Worm (Caenorhabditis elegans) whole organism, L4 larva: Measurements from ENCODE around the gene F58B3.4.
A peak's percentile ranks its signal among the peaks of the same experiment; 100 is the strongest.

Source experiments
- D1046.2 ChIP-seq: fragments of 200-800 bp; sonication (Bioruptor generic); IDR thresholded peaks from 2 replicates; pipeline ENCODE4 v1.3.6; 2022; ENCODE audit warnings: missing genetic modification characterization, missing compliant biosample characterization
- F10B5.3 ChIP-seq: sonication (generic microtip); optimal IDR thresholded peaks from 2 replicates; lab custom pipeline; 2016; ENCODE audit warnings: mild to moderate bottlenecking, missing genetic modification characterization, missing compliant biosample characterization
- F44E2.7 ChIP-seq: fragments of 200-800 bp; sonication (Bioruptor generic); IDR thresholded peaks from 2 replicates; pipeline ENCODE4 v2.1.2; 2022; ENCODE audit warnings: missing genetic modification characterization, missing compliant biosample characterization
- F49E8.2 ChIP-seq: sonication (generic microtip); optimal IDR thresholded peaks from 2 replicates; lab custom pipeline; 2016; ENCODE audit warnings: missing compliant biosample characterization, mild to moderate bottlenecking, missing genetic modification characterization, borderline replicate concordance
- aha-1 ChIP-seq: fragments of 150-350 bp; peaks from one replicate; lab custom pipeline; 2014; ENCODE audit warnings: missing biosample characterization, missing genetic modification characterization
- attf-4 ChIP-seq: sonication (generic microtip); optimal IDR thresholded peaks from 3 replicates; lab custom pipeline; 2017; ENCODE audit warnings: missing biosample characterization, missing genetic modification characterization
- ceh-28 ChIP-seq: fragments of 150-350 bp; optimal IDR thresholded peaks from 2 replicates; lab custom pipeline; 2014; ENCODE audit warnings: missing biosample characterization, missing genetic modification reagents, missing genetic modification characterization
- ceh-62 ChIP-seq: sonication (generic microtip); optimal IDR thresholded peaks from 2 replicates; lab custom pipeline; 2017; ENCODE audit warnings: missing biosample characterization, missing genetic modification characterization
- ces-1 ChIP-seq: fragments of 150-350 bp; sonication (generic microtip); optimal IDR thresholded peaks from 4 replicates; lab custom pipeline; 2014; ENCODE audit warnings: missing biosample characterization, missing genetic modification reagents, missing genetic modification characterization
- ctbp-1 ChIP-seq: fragments of 200-800 bp; sonication (Bioruptor generic); IDR thresholded peaks from 2 replicates; pipeline ENCODE4 v1.3.6; 2022; ENCODE audit warnings: missing genetic modification reagents, missing genetic modification characterization, missing compliant biosample characterization
- daf-12 ChIP-seq: fragments of 150-350 bp; optimal IDR thresholded peaks from 2 replicates; lab custom pipeline; 2014; ENCODE audit warnings: missing biosample characterization, missing genetic modification reagents, missing genetic modification characterization
- daf-16 ChIP-seq, 3 experiments: sonication (generic microtip); optimal IDR thresholded peaks; 2 replicates each; lab custom pipeline; 2016 to 2017; ENCODE audit warnings: missing genetic modification characterization in 3 of 3, missing genetic modification reagents in 3 of 3, mild to moderate bottlenecking in 2 of 3, missing compliant biosample characterization in 2 of 3, missing biosample characterization in 1 of 3, moderate library complexity in 1 of 3
- daf-19 ChIP-seq: fragments of 200-800 bp; sonication (Bioruptor generic); conservative IDR thresholded peaks from 2 replicates; pipeline ENCODE4 v1.3.6; 2022; ENCODE audit warnings: missing genetic modification characterization, missing compliant biosample characterization
- dmd-9 ChIP-seq: fragments of 200-800 bp; sonication (Bioruptor generic); IDR thresholded peaks from 2 replicates; pipeline ENCODE4 v1.3.6; 2022; ENCODE audit warnings: missing genetic modification reagents, missing genetic modification characterization, missing compliant biosample characterization
- dpl-1 ChIP-seq: fragments of 150-350 bp; optimal IDR thresholded peaks from 2 replicates; lab custom pipeline; 2014; ENCODE audit warnings: missing biosample characterization, missing genetic modification reagents, missing genetic modification characterization
- dve-1 ChIP-seq: sonication (generic microtip); optimal IDR thresholded peaks from 2 replicates; lab custom pipeline; 2017; ENCODE audit warnings: antibody characterized with exemption, mild to moderate bottlenecking, missing genetic modification characterization, missing compliant biosample characterization; ENCODE audit not compliant: insufficient read depth
- egl-27 ChIP-seq: sonication (generic microtip); optimal IDR thresholded peaks from 3 replicates; lab custom pipeline; 2017; ENCODE audit warnings: missing biosample characterization, missing genetic modification reagents, missing genetic modification characterization
- egl-43 ChIP-seq: fragments of 200-800 bp; sonication (Bioruptor generic); IDR thresholded peaks from 2 replicates; pipeline ENCODE4 v1.3.6; 2022; ENCODE audit warnings: missing genetic modification reagents, missing genetic modification characterization, missing compliant biosample characterization
- fkh-10 ChIP-seq: fragments of 150-350 bp; optimal IDR thresholded peaks from 2 replicates; lab custom pipeline; 2014; ENCODE audit warnings: missing biosample characterization, missing genetic modification reagents, missing genetic modification characterization
- hif-1 ChIP-seq, 2 experiments: sonication (generic microtip); optimal IDR thresholded peaks; 2 replicates each; lab custom pipeline; 2016 to 2017; ENCODE audit warnings: missing compliant biosample characterization in 2 of 2, missing genetic modification characterization in 2 of 2, missing genetic modification reagents in 2 of 2, missing genotype in 2 of 2, mild to moderate bottlenecking in 1 of 2
- hmg-1.1 ChIP-seq: fragments of 200-800 bp; sonication (Bioruptor generic); IDR thresholded peaks from 2 replicates; pipeline ENCODE4 v1.3.6; 2022; ENCODE audit warnings: missing genetic modification reagents, missing genetic modification characterization, missing compliant biosample characterization
- jun-1 ChIP-seq: fragments of 150-350 bp; optimal IDR thresholded peaks from 2 replicates; lab custom pipeline; 2014; ENCODE audit warnings: missing biosample characterization, missing genetic modification reagents, missing genetic modification characterization
- lim-7 ChIP-seq: fragments of 200-800 bp; sonication (Bioruptor generic); IDR thresholded peaks from 2 replicates; pipeline ENCODE4 v1.3.6; 2022; ENCODE audit warnings: missing genetic modification characterization, missing compliant biosample characterization
- lin-15B ChIP-seq: fragments of 150-350 bp; sonication (generic microtip); optimal IDR thresholded peaks from 3 replicates; lab custom pipeline; 2014; ENCODE audit warnings: missing biosample characterization, missing genetic modification characterization
- lin-29 ChIP-seq: fragments of 200-800 bp; sonication (Bioruptor generic); IDR thresholded peaks from 2 replicates; pipeline ENCODE4 v1.3.6; 2022; ENCODE audit warnings: missing genetic modification reagents, missing genetic modification characterization, missing compliant biosample characterization
- lin-38 ChIP-seq: fragments of 200-800 bp; sonication (Bioruptor generic); IDR thresholded peaks from 2 replicates; pipeline ENCODE4 v1.3.6; 2022; ENCODE audit warnings: missing genetic modification reagents, missing genetic modification characterization, missing compliant biosample characterization
- lir-3 ChIP-seq: sonication (generic microtip); optimal IDR thresholded peaks from 2 replicates; lab custom pipeline; 2016; ENCODE audit warnings: mild to moderate bottlenecking, missing genetic modification characterization, missing compliant biosample characterization
- lsy-2 ChIP-seq, 2 experiments: fragments of 150-350 bp in 1 of 2; sonication (generic microtip) in 1 of 2; optimal IDR thresholded peaks; 2 replicates each; lab custom pipeline; 2014 to 2017; ENCODE audit warnings: missing biosample characterization in 2 of 2, missing genetic modification characterization in 2 of 2
- madf-5 ChIP-seq, 2 experiments: fragments of 200-800 bp; sonication (Bioruptor generic); IDR thresholded peaks; 2 replicates each; pipeline ENCODE4 v1.3.6; 2022; ENCODE audit warnings: missing compliant biosample characterization in 2 of 2, missing genetic modification characterization in 2 of 2
- mep-1 ChIP-seq: fragments of 150-350 bp; sonication (generic microtip); optimal IDR thresholded peaks from 3 replicates; lab custom pipeline; 2014; ENCODE audit warnings: missing biosample characterization, missing genetic modification characterization
- mes-2 ChIP-seq: sonication (generic microtip); optimal IDR thresholded peaks from 2 replicates; lab custom pipeline; 2016; ENCODE audit warnings: missing genotype, mild to moderate bottlenecking, missing genetic modification characterization, missing compliant biosample characterization; ENCODE audit not compliant: poor library complexity, severe bottlenecking
- nhr-102 ChIP-seq: sonication (generic microtip); optimal IDR thresholded peaks from 2 replicates; lab custom pipeline; 2016; ENCODE audit warnings: mild to moderate bottlenecking, missing genetic modification characterization, moderate library complexity, missing compliant biosample characterization
- nhr-11 ChIP-seq: fragments of 150-350 bp; optimal IDR thresholded peaks from 2 replicates; lab custom pipeline; 2014; ENCODE audit warnings: missing biosample characterization, missing genetic modification characterization
- nhr-28 ChIP-seq: fragments of 150-350 bp; optimal IDR thresholded peaks from 2 replicates; lab custom pipeline; 2014; ENCODE audit warnings: missing biosample characterization, missing genetic modification characterization
- pha-4 ChIP-seq, 2 experiments: fragments of 150-350 bp in 1 of 2; fragments of 200-800 bp in 1 of 2; sonication (Bioruptor generic) in 1 of 2; IDR thresholded peaks in 1 of 2; optimal IDR thresholded peaks in 1 of 2; 2 replicates each; pipeline versions ENCODE4 v1.3.6 to Lab custom; 2014 to 2022; ENCODE audit warnings: missing genetic modification characterization in 2 of 2, missing genetic modification reagents in 2 of 2, missing biosample characterization in 1 of 2, missing compliant biosample characterization in 1 of 2
- rbr-2 ChIP-seq: sonication (generic microtip); optimal IDR thresholded peaks from 2 replicates; lab custom pipeline; 2016; ENCODE audit warnings: missing genotype, missing genetic modification characterization, missing compliant biosample characterization
- saeg-2 ChIP-seq: fragments of 200-800 bp; sonication (Bioruptor generic); IDR thresholded peaks from 2 replicates; pipeline ENCODE4 v1.3.6; 2022; ENCODE audit warnings: missing genetic modification reagents, missing genetic modification characterization, missing compliant biosample characterization
- snpc-1.2 ChIP-seq: fragments of 200-800 bp; sonication (Bioruptor generic); IDR thresholded peaks from 2 replicates; pipeline ENCODE4 v1.3.6; 2022; ENCODE audit warnings: missing genetic modification reagents, missing genetic modification characterization, missing compliant biosample characterization
- spr-3 ChIP-seq: fragments of 200-800 bp; sonication (Bioruptor generic); optimal IDR thresholded peaks from 2 replicates; lab custom pipeline; 2018; ENCODE audit warnings: mild to moderate bottlenecking, missing genetic modification characterization, missing compliant biosample characterization
- unc-39 ChIP-seq: sonication (generic microtip); optimal IDR thresholded peaks from 2 replicates; lab custom pipeline; 2017; ENCODE audit warnings: missing biosample characterization, missing genetic modification characterization
- unc-62 ChIP-seq, 3 experiments: fragments of 150-350 bp in 1 of 3; sonication (generic microtip); optimal IDR thresholded peaks in 2 of 3; peaks in 1 of 3; 1 replicate in 1 of 3; 2 replicates in 2 of 3; lab custom pipeline; 2014 to 2017; ENCODE audit warnings: missing biosample characterization in 3 of 3, missing genetic modification characterization in 3 of 3, missing genetic modification reagents in 3 of 3, missing genotype in 1 of 3
- zfp-2 ChIP-seq: sonication (generic microtip); optimal IDR thresholded peaks from 2 replicates; lab custom pipeline; 2016; ENCODE audit warnings: mild to moderate bottlenecking, missing genetic modification characterization, missing compliant biosample characterization
- zfp-3 ChIP-seq: fragments of 200-800 bp; sonication (Bioruptor generic); conservative IDR thresholded peaks from 2 replicates; pipeline ENCODE4 v1.3.6; 2022; ENCODE audit warnings: missing genetic modification reagents, missing genetic modification characterization, missing compliant biosample characterization
- zip-11 ChIP-seq: fragments of 200-800 bp; sonication (Bioruptor generic); IDR thresholded peaks from 2 replicates; pipeline ENCODE4 v1.3.6; 2022; ENCODE audit warnings: missing genetic modification characterization, missing compliant biosample characterization

Gene F58B3.4

ce11 chrIV:11593415-11594190, 38.0 kb downstream of the F58B3.4 start, which contains the start of gene F40F11.3 (continued):
- TF ChIP-seq ces-1 (peak; percentile 56), ceh-62 (tag; lab: Kevin White, UChicago) (no peak), daf-16 (GFP tag; optimal IDR thresholded peaks at IDR 0.05; lab: Kevin White, UChicago) (peak; percentile 49 to 64), daf-16 (tag; optimal IDR thresholded peaks at IDR 0.05; lab: Kevin White, UChicago) (peak; percentile 78), lin-38 (GFP tag; lab: Robert Waterston, UW) (peak; percentile 67), lir-3 (tag; lab: Kevin White, UChicago) (no peak), ceh-28 (tag; lab: Kevin White, UChicago) (peak; percentile 41), fkh-10 (GFP tag; lab: Kevin White, UChicago) (peak; percentile 81), F44E2.7 (GFP tag; lab: Robert Waterston, UW) (no peak), egl-27 (tag; lab: Kevin White, UChicago) (no peak), dve-1 (tag; lab: Kevin White, UChicago) (peak; percentile 85), zip-11 (GFP tag; lab: Robert Waterston, UW) (no peak), madf-5 (GFP tag; IDR thresholded peaks at IDR 0.05; lab: Robert Waterston, UW) (no peak), aha-1 (tag; lab: Kevin White, UChicago) (peak; percentile 96), nhr-102 (peak; percentile 34), dmd-9 (GFP tag; lab: Robert Waterston, UW) (peak; percentile 33; the same call in 1 of the 2 replicates), rbr-2 (peak; percentile 86), jun-1 (tag; lab: Kevin White, UChicago) (peak; percentile 28), D1046.2 (GFP tag; lab: Robert Waterston, UW) (no peak; the same call in 1 of the 2 replicates), lin-29 (no peak), unc-62 (GFP tag; optimal IDR thresholded peaks at IDR 0.05 in 1 of 2; lab: Kevin White, UChicago) (peak in 1 of 2 experiments; percentile 99), unc-62 (tag; optimal IDR thresholded peaks at IDR 0.05; lab: Kevin White, UChicago) (no peak), nhr-11 (tag; lab: Kevin White, UChicago) (peak; percentile 73), lin-15B (tag; lab: Kevin White, UChicago) (no peak), attf-4 (tag; lab: Kevin White, UChicago) (peak; percentile 38), mep-1 (peak; percentile 81), ctbp-1 (peak; percentile 74), egl-43 (GFP tag; lab: Robert Waterston, UW) (peak; percentile 47; the same call in 1 of the 2 replicates), F49E8.2 (no peak), lsy-2 (tag; optimal IDR thresholded peaks at IDR 0.05; lab: Kevin White, UChicago) (peak; percentile 78 to 91), snpc-1.2 (GFP tag; lab: Robert Waterston, UW) (peak; percentile 24), pha-4 (GFP tag; IDR thresholded peaks at IDR 0.05; lab: Robert Waterston, UW) (peak; percentile 30; the same call in 1 of the 2 replicates), pha-4 (tag; optimal IDR thresholded peaks at IDR 0.05; lab: Kevin White, UChicago) (peak; percentile 62), zfp-3 (GFP tag; lab: Robert Waterston, UW) (peak; percentile 58; the same call in 1 of the 2 replicates), F10B5.3 (tag; lab: Kevin White, UChicago) (peak; percentile 58), daf-12 (tag; lab: Kevin White, UChicago) (no peak), daf-19 (peak; percentile 62), saeg-2 (GFP tag; lab: Robert Waterston, UW) (no peak), lim-7 (GFP tag; lab: Robert Waterston, UW) (peak; percentile 71; the same call in 1 of the 2 replicates), zfp-2 (tag; lab: Kevin White, UChicago) (peak; percentile 67), unc-39 (no peak), nhr-28 (peak; percentile 85), hmg-1.1 (peak; percentile 95), dpl-1 (GFP tag; lab: Kevin White, UChicago) (peak; percentile 57), mes-2 (tag; lab: Kevin White, UChicago) (peak; percentile 83), hif-1 (tag; optimal IDR thresholded peaks at IDR 0.05; lab: Kevin White, UChicago) (peak; percentile 15 to 75), spr-3 (no peak)
- TF ChIP-seq, all 104 proteins: peak for 57
